Worm (Caenorhabditis elegans): ENCODE data around the gene srw-124.

Gene srw-124

ce11 chrV:3021306-3021705 lies 44.9 kb downstream of the srw-124 start, which contains the start of gene irld-12:
Gene irld-12 (minus strand): TSS chrV:3021406.
- no peak for TF ChIP-seq vab-7 (GFP tag; IDR thresholded peaks at IDR 0.05)
- TF ChIP-seq ceh-28 (tag; optimal IDR thresholded peaks at IDR 0.05), result no peak
- TF ChIP-seq F10B5.3 (tag; optimal IDR thresholded peaks at IDR 0.05), result no peak
- TF ChIP-seq F49E8.2 (tag; optimal IDR thresholded peaks at IDR 0.05; ENCODE audit: borderline replicate concordance), result no peak
- no peak for TF ChIP-seq nhr-111 (GFP tag; optimal IDR thresholded peaks at IDR 0.05)
- no peak for TF ChIP-seq Y48G9A.11 (GFP tag; IDR thresholded peaks at IDR 0.05)
- no peak for TF ChIP-seq lin-38 (GFP tag; IDR thresholded peaks at IDR 0.05)
- TF ChIP-seq set-16 (GFP tag; IDR thresholded peaks at IDR 0.05), result no peak
- TF ChIP-seq lim-7 (GFP tag; IDR thresholded peaks at IDR 0.05), result no peak
- no peak for TF ChIP-seq aha-1 (tag)
- no peak for TF ChIP-seq mxl-3 (GFP tag; optimal IDR thresholded peaks at IDR 0.05)
- TF ChIP-seq daf-8 (GFP tag; IDR thresholded peaks at IDR 0.05), result no peak

DNA sequence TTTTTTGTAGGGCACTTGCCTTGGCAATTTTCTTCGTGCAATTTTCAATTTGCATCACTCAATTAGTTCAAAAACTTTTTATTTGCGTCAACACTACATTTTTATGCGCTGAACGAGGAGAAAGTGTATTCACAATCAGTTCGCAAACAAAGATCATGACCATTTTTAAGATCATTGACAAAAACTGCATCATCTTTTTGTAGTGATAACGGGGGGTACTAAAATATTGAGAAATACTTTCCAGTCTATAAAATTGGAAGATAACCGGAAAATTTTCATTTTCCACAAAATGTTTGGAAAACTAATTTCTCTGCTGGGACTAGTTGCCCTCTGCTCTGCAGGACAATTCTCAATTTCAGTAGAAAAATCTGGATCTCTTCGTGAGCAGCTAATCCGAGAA lies 47.9 kb downstream of the srw-124 start, which contains the start of gene asp-8:
Gene asp-8, plus strand, starts transcription at position 276 of the 400 bp plus-strand sequence.
- TF ChIP-seq dmd-9 (GFP tag; IDR thresholded peaks at IDR 0.05) (no peak), daf-16 (GFP tag; optimal IDR thresholded peaks at IDR 0.05) (no peak), daf-16 (tag; optimal IDR thresholded peaks at IDR 0.05) (peak; percentile 63), nhr-28 (tag; optimal IDR thresholded peaks at IDR 0.05) (peak; percentile 75)

Measured in whole organism, L4 larva.